Worm (Caenorhabditis elegans) whole organism, L4 larva: ENCODE measurements around the gene K08H2.10.

Experiments used
- D1046.2 ChIP-seq: fragments of 200-800 bp; sonication (Bioruptor generic); IDR thresholded peaks from 2 replicates; pipeline ENCODE4 v1.3.6; 2022; ENCODE audit warnings: missing genetic modification characterization, missing compliant biosample characterization
- F10B5.3 ChIP-seq: sonication (generic microtip); optimal IDR thresholded peaks from 2 replicates; lab custom pipeline; 2016; ENCODE audit warnings: mild to moderate bottlenecking, missing genetic modification characterization, missing compliant biosample characterization
- F26F4.8 ChIP-seq: fragments of 200-800 bp; sonication (Bioruptor generic); conservative IDR thresholded peaks from 2 replicates; pipeline ENCODE4 v1.3.6; 2022; ENCODE audit warnings: missing genetic modification characterization, missing compliant biosample characterization
- T20F7.1 ChIP-seq: fragments of 200-800 bp; sonication (Bioruptor generic); optimal IDR thresholded peaks from 2 replicates; lab custom pipeline; 2018; ENCODE audit warnings: mild to moderate bottlenecking, missing genetic modification characterization, missing compliant biosample characterization
- Y5F2A.4 ChIP-seq: fragments of 200-800 bp; sonication (Bioruptor generic); optimal IDR thresholded peaks from 2 replicates; lab custom pipeline; 2018; ENCODE audit warnings: mild to moderate bottlenecking, missing genetic modification characterization, missing compliant biosample characterization
- Y75B8A.6 ChIP-seq: fragments of 200-800 bp; sonication (Bioruptor generic); IDR thresholded peaks from 2 replicates; pipeline ENCODE4 v1.3.6; 2022; ENCODE audit warnings: missing genetic modification reagents, missing genetic modification characterization, missing compliant biosample characterization
- ZK546.5 ChIP-seq, 2 experiments: sonication (generic microtip); optimal IDR thresholded peaks; 2 replicates each; lab custom pipeline; 2017; ENCODE audit warnings: missing biosample characterization in 2 of 2, missing genetic modification characterization in 2 of 2
- aha-1 ChIP-seq: fragments of 150-350 bp; peaks from one replicate; lab custom pipeline; 2014; ENCODE audit warnings: missing biosample characterization, missing genetic modification characterization
- ceh-20 ChIP-seq: fragments of 200-800 bp; sonication (Bioruptor generic); IDR thresholded peaks from 2 replicates; pipeline ENCODE4 v1.3.6; 2022; ENCODE audit warnings: missing genetic modification reagents, missing genetic modification characterization, missing compliant biosample characterization
- ceh-28 ChIP-seq: fragments of 150-350 bp; optimal IDR thresholded peaks from 2 replicates; lab custom pipeline; 2014; ENCODE audit warnings: missing biosample characterization, missing genetic modification reagents, missing genetic modification characterization
- ceh-44 ChIP-seq: fragments of 200-800 bp; sonication (Bioruptor generic); IDR thresholded peaks from 2 replicates; pipeline ENCODE4 v1.3.6; 2022; ENCODE audit warnings: missing genetic modification reagents, missing genetic modification characterization, missing compliant biosample characterization
- cey-2 ChIP-seq: sonication (generic microtip); optimal IDR thresholded peaks from 3 replicates; lab custom pipeline; 2017; ENCODE audit warnings: missing genetic modification characterization, mild to moderate bottlenecking, missing compliant biosample characterization, antibody characterized with exemption, borderline replicate concordance; ENCODE audit not compliant: insufficient read depth
- dmd-8 ChIP-seq: fragments of 200-800 bp; sonication (Bioruptor generic); IDR thresholded peaks from 2 replicates; pipeline ENCODE4 v1.3.6; 2022; ENCODE audit warnings: missing genetic modification characterization, missing compliant biosample characterization
- dve-1 ChIP-seq: sonication (generic microtip); optimal IDR thresholded peaks from 2 replicates; lab custom pipeline; 2017; ENCODE audit warnings: antibody characterized with exemption, mild to moderate bottlenecking, missing genetic modification characterization, missing compliant biosample characterization; ENCODE audit not compliant: insufficient read depth
- egl-27 ChIP-seq: sonication (generic microtip); optimal IDR thresholded peaks from 3 replicates; lab custom pipeline; 2017; ENCODE audit warnings: missing biosample characterization, missing genetic modification reagents, missing genetic modification characterization
- egl-43 ChIP-seq: fragments of 200-800 bp; sonication (Bioruptor generic); IDR thresholded peaks from 2 replicates; pipeline ENCODE4 v1.3.6; 2022; ENCODE audit warnings: missing genetic modification reagents, missing genetic modification characterization, missing compliant biosample characterization
- hmg-1.1 ChIP-seq: fragments of 200-800 bp; sonication (Bioruptor generic); IDR thresholded peaks from 2 replicates; pipeline ENCODE4 v1.3.6; 2022; ENCODE audit warnings: missing genetic modification reagents, missing genetic modification characterization, missing compliant biosample characterization
- jun-1 ChIP-seq: fragments of 150-350 bp; optimal IDR thresholded peaks from 2 replicates; lab custom pipeline; 2014; ENCODE audit warnings: missing biosample characterization, missing genetic modification reagents, missing genetic modification characterization
- lim-7 ChIP-seq: fragments of 200-800 bp; sonication (Bioruptor generic); IDR thresholded peaks from 2 replicates; pipeline ENCODE4 v1.3.6; 2022; ENCODE audit warnings: missing genetic modification characterization, missing compliant biosample characterization
- lin-15B ChIP-seq: fragments of 150-350 bp; sonication (generic microtip); optimal IDR thresholded peaks from 3 replicates; lab custom pipeline; 2014; ENCODE audit warnings: missing biosample characterization, missing genetic modification characterization
- lin-39 ChIP-seq: fragments of 150-350 bp; optimal IDR thresholded peaks from 2 replicates; lab custom pipeline; 2014; ENCODE audit warnings: missing biosample characterization, missing genetic modification reagents, missing genetic modification characterization
- madf-5 ChIP-seq, 2 experiments: fragments of 200-800 bp; sonication (Bioruptor generic); IDR thresholded peaks; 2 replicates each; pipeline ENCODE4 v1.3.6; 2022; ENCODE audit warnings: missing compliant biosample characterization in 2 of 2, missing genetic modification characterization in 2 of 2
- madf-9 ChIP-seq: fragments of 200-800 bp; sonication (Bioruptor generic); conservative IDR thresholded peaks from 2 replicates; pipeline ENCODE4 v1.3.6; 2022; ENCODE audit warnings: missing genetic modification reagents, missing genetic modification characterization, missing compliant biosample characterization
- mxl-2 ChIP-seq: fragments of 200-800 bp; sonication (Bioruptor generic); conservative IDR thresholded peaks from 2 replicates; pipeline ENCODE4 v1.3.6; 2022; ENCODE audit warnings: missing genetic modification reagents, missing genetic modification characterization, missing compliant biosample characterization
- nhr-237 ChIP-seq: sonication (generic microtip); optimal IDR thresholded peaks from 2 replicates; lab custom pipeline; 2017; ENCODE audit warnings: missing biosample characterization, missing genetic modification characterization
- nhr-42 ChIP-seq: fragments of 200-800 bp; sonication (Bioruptor generic); IDR thresholded peaks from 2 replicates; pipeline ENCODE4 v1.3.6; 2022; ENCODE audit warnings: missing genetic modification characterization, missing compliant biosample characterization
- nhr-6 ChIP-seq: fragments of 150-350 bp; optimal IDR thresholded peaks from 2 replicates; lab custom pipeline; 2014; ENCODE audit warnings: missing biosample characterization, missing genetic modification characterization
- sdz-12 ChIP-seq: fragments of 200-800 bp; sonication (Bioruptor generic); optimal IDR thresholded peaks from 2 replicates; lab custom pipeline; 2018; ENCODE audit warnings: mild to moderate bottlenecking, missing genetic modification characterization, missing compliant biosample characterization
- set-16 ChIP-seq: fragments of 200-800 bp; sonication (Bioruptor generic); IDR thresholded peaks from 2 replicates; pipeline ENCODE4 v1.3.6; 2022; ENCODE audit warnings: missing genetic modification reagents, missing genetic modification characterization, missing compliant biosample characterization
- skn-1 ChIP-seq: fragments of 150-350 bp; optimal IDR thresholded peaks from 2 replicates; lab custom pipeline; 2014; ENCODE audit warnings: missing biosample characterization, missing genetic modification characterization
- unc-130 ChIP-seq: sonication (generic microtip); optimal IDR thresholded peaks from 2 replicates; lab custom pipeline; 2016; ENCODE audit warnings: missing genetic modification reagents, missing genetic modification characterization, missing compliant biosample characterization
- unc-39 ChIP-seq: sonication (generic microtip); optimal IDR thresholded peaks from 2 replicates; lab custom pipeline; 2017; ENCODE audit warnings: missing biosample characterization, missing genetic modification characterization
- vab-7 ChIP-seq: fragments of 200-800 bp; sonication (Bioruptor generic); IDR thresholded peaks from 2 replicates; pipeline ENCODE4 v1.3.6; 2022; ENCODE audit warnings: missing genetic modification reagents, missing genetic modification characterization, missing compliant biosample characterization
- ztf-11 ChIP-seq: fragments of 150-350 bp; optimal IDR thresholded peaks from 2 replicates; lab custom pipeline; 2014; ENCODE audit warnings: missing biosample characterization, missing genetic modification characterization

The K08H2.10 gene

ce11 chrX:13225111-13225905 lies 32.3 kb upstream of the K08H2.10 start (continued):
- TF ChIP-seq jun-1, result no peak
- TF ChIP-seq egl-43 (GFP tag; lab: Robert Waterston, UW), result no peak
- no peak for TF ChIP-seq ceh-44 (GFP tag; lab: Robert Waterston, UW)
- TF ChIP-seq ZK546.5 (tag; optimal IDR thresholded peaks at IDR 0.05; lab: Kevin White, UChicago), result no peak
- TF ChIP-seq hmg-1.1 (GFP tag; lab: Robert Waterston, UW), result peak; percentile 17; the same call in 1 of the 2 replicates
- TF ChIP-seq lin-15B (tag; lab: Kevin White, UChicago), result no peak
- TF ChIP-seq Y5F2A.4 (GFP tag; lab: Kevin White, UChicago), result no peak
- TF ChIP-seq sdz-12, result no peak

- TF ChIP-seq unc-130 (GFP tag; lab: Kevin White, UChicago), result no peak
- TF ChIP-seq lin-39 (tag; lab: Kevin White, UChicago), result no peak
- TF ChIP-seq ceh-28, result peak; percentile 64
- TF ChIP-seq dve-1 (tag; lab: Kevin White, UChicago), result peak; percentile 5
- no peak for TF ChIP-seq nhr-237 (tag; lab: Kevin White, UChicago)
- TF ChIP-seq unc-39 (tag; lab: Kevin White, UChicago), result no peak
- TF ChIP-seq nhr-6 (tag; lab: Kevin White, UChicago), result peak; percentile 32
These were observed 31.0 kb upstream of the K08H2.10 start, which contains the start of gene skr-21 for ce11 chrX:13226614-13227096. skr-21 (minus strand) TSS chrX:13226664.

DNA sequence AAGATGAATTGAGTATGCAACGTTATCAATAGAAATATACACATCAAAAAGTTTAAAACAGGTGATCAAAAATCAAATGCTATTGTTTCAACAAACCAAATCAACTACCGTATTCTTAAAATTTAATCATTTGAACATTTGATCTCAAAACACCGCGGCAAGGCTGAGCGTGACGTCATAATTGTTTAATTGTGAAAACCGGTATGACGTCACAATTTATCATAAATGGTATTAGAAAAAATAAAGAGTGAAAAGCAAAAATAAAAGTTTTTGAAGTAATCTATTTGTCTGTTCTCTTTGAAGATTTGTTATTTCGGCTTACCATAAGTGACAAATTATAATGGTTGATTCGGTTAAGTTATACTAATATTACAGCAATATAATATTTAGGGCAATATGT lies 29.8 kb upstream of the K08H2.10 start:
- no peak for TF ChIP-seq mxl-2 (GFP tag; lab: Robert Waterston, UW)
- no peak for TF ChIP-seq egl-27 (tag; lab: Kevin White, UChicago)
- no peak for TF ChIP-seq hmg-1.1 (GFP tag; lab: Robert Waterston, UW)
- no peak for TF ChIP-seq set-16
- no peak for TF ChIP-seq ceh-20 (GFP tag; lab: Robert Waterston, UW)
- TF ChIP-seq jun-1, result no peak
- TF ChIP-seq ztf-11, result no peak
- TF ChIP-seq skn-1 (tag; lab: Kevin White, UChicago), result no peak
- no peak for TF ChIP-seq nhr-42 (GFP tag; lab: Robert Waterston, UW)
- no peak for TF ChIP-seq dmd-8 (GFP tag; lab: Robert Waterston, UW)
- no peak for TF ChIP-seq egl-43 (GFP tag; lab: Robert Waterston, UW)
- TF ChIP-seq madf-5 (GFP tag; IDR thresholded peaks at IDR 0.05; lab: Robert Waterston, UW), result no peak
- TF ChIP-seq cey-2 (tag; lab: Kevin White, UChicago), result no peak
- no peak for TF ChIP-seq Y75B8A.6 (GFP tag; lab: Robert Waterston, UW)
- no peak for TF ChIP-seq D1046.2 (GFP tag; lab: Robert Waterston, UW)
- TF ChIP-seq F26F4.8, result no peak
- TF ChIP-seq vab-7 (GFP tag; lab: Robert Waterston, UW), result no peak
- no peak for TF ChIP-seq F10B5.3 (tag; lab: Kevin White, UChicago)
- no peak for TF ChIP-seq sdz-12
- no peak for TF ChIP-seq lim-7

DNA sequence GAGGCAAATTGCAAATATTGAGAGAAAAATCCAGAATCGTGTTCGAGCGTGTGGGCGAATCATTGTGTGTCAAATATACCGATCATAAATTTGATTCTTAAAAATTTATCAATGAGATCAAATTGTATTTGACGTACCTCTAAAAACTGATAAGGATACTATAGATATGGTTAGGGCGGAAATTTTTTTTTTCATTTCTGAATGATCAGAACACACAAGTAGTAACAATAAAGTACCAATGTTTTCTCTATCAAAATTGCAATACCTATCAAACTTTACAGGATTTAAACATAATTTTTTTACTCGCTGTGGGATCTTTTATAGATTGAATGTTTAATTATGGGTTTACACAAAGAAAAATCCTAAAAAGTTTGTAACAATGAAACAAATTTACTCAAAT lies 25.3 kb upstream of the K08H2.10 start, which contains the start of gene bgnt-1.5:
Gene bgnt-1.5, minus strand, starts transcription at position 101 of the 400 bp plus-strand sequence.
- TF ChIP-seq T20F7.1 (GFP tag; lab: Kevin White, UChicago), result no peak
- TF ChIP-seq aha-1 (tag; lab: Kevin White, UChicago), result peak; percentile 45
- no peak for TF ChIP-seq madf-9
